Fruit fly (Drosophila melanogaster): ENCODE results near the gene Glt.

DNA sequence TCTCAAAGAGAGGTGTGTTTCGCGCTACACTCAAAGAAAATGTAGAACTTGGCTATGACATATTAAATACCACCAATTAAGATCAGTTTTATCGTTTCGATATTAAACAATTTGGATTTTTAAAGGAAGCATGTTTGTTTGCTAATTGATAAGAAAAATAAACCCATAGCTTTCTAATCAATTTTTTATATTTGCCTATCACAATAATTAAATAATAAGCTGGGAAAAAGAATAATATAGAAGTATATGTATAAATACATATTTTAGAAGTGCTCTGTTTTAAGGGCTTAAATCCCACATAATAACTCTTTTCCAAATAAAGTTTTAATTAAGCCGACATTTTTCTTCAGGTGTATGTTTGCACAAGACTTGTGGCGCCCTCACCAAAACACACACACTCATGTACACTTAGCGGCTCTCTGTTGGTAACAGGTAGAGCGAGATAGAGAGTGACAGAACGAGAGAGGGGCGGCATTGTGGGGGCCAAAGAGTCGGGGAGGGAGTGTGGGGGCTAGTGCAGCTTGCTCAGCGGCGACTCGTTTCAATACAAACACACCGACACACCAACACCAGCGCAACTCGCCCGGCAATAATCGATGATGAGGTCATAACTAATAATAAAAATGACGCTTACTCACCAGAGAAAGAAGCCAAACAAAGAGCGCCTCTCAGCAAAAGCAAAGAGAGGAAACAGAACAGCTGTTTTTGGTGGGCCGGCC, 45.3 kb downstream of the Glt start:
- peak; percentile 13 for TF ChIP-seq ovo (GFP tag; optimal IDR thresholded peaks at IDR 0.05)
- TF ChIP-seq CG12768 (GFP tag; optimal IDR thresholded peaks at IDR 0.05), result peak; percentile 78
- peak; percentile 73 for TF ChIP-seq pad (GFP tag; optimal IDR thresholded peaks at IDR 0.05)
- TF ChIP-seq CG11617 (GFP tag; optimal IDR thresholded peaks at IDR 0.05), result peak; percentile 96
- TF ChIP-seq CG14711 (tag; optimal IDR thresholded peaks at IDR 0.05), result peak; percentile 78
- TF ChIP-seq cnc (optimal IDR thresholded peaks at IDR 0.05), result no peak
- peak; percentile 94 for TF ChIP-seq CG7045 (GFP tag; optimal IDR thresholded peaks at IDR 0.05)
- TF ChIP-seq Mnt (GFP tag; optimal IDR thresholded peaks at IDR 0.05), result peak; percentile 71
